Worm (Caenorhabditis elegans) whole organism, midembryonic: Measurements from ENCODE around the gene fbxa-1.

Source experiments
- T22C8.4 ChIP-seq: fragments of 200-800 bp; sonication (Bioruptor generic); IDR thresholded peaks from 2 replicates; pipeline ENCODE4 v1.3.6; 2022; ENCODE audit warnings: missing genetic modification characterization, missing compliant biosample characterization
- cog-1 ChIP-seq: sonication (generic microtip); optimal IDR thresholded peaks from 2 replicates; lab custom pipeline; 2016; ENCODE audit warnings: missing genetic modification characterization, missing compliant biosample characterization
- flt-1 ChIP-seq: fragments of 200-800 bp; sonication (Bioruptor generic); IDR thresholded peaks from 2 replicates; pipeline ENCODE4 v1.3.6; 2022; ENCODE audit warnings: missing genetic modification characterization, missing compliant biosample characterization
- klf-2 ChIP-seq: fragments of 200-800 bp; sonication (Bioruptor generic); conservative IDR thresholded peaks from 2 replicates; pipeline ENCODE4 v1.3.6; 2022; ENCODE audit warnings: missing genetic modification reagents, missing genetic modification characterization, missing compliant biosample characterization
- med-1 ChIP-seq: sonication (generic microtip); optimal IDR thresholded peaks from 2 replicates; lab custom pipeline; 2017; ENCODE audit warnings: missing genetic modification characterization, mild to moderate bottlenecking, missing compliant biosample characterization, antibody characterized with exemption, missing genetic modification reagents; ENCODE audit not compliant: insufficient read depth
- ref-1 ChIP-seq: fragments of 200-800 bp; sonication (Bioruptor generic); conservative IDR thresholded peaks from 2 replicates; pipeline ENCODE4 v1.3.6; 2022; ENCODE audit warnings: missing genetic modification reagents, missing genetic modification characterization, missing compliant biosample characterization
- tab-1 ChIP-seq: fragments of 200-800 bp; sonication (Bioruptor generic); IDR thresholded peaks from 2 replicates; pipeline ENCODE4 v1.3.6; 2022; ENCODE audit warnings: missing genetic modification characterization, missing compliant biosample characterization
- ztf-23 ChIP-seq: fragments of 200-800 bp; sonication (Bioruptor generic); IDR thresholded peaks from 2 replicates; pipeline ENCODE4 v1.3.6; 2022; ENCODE audit warnings: missing genetic modification reagents, missing genetic modification characterization, missing compliant biosample characterization
- ztf-29 ChIP-seq: fragments of 200-800 bp; sonication (Bioruptor generic); IDR thresholded peaks from 2 replicates; pipeline ENCODE4 v1.3.6; 2022; ENCODE audit warnings: missing genetic modification reagents, missing genetic modification characterization, missing compliant biosample characterization

Gene fbxa-1

ce11 chrIII:2259329-2259728, 48.6 kb downstream of the fbxa-1 start:
- TF ChIP-seq ztf-29 (GFP tag; lab: Robert Waterston, UW) (no peak), ztf-23 (GFP tag; lab: Robert Waterston, UW) (no peak), cog-1 (no peak), tab-1 (GFP tag; lab: Robert Waterston, UW) (no peak), med-1 (no peak), flt-1 (no peak), T22C8.4 (GFP tag; lab: Robert Waterston, UW) (no peak), klf-2 (no peak), ref-1 (GFP tag; lab: Robert Waterston, UW) (no peak)

ce11 chrIII:2258863-2259262, 49.1 kb downstream of the fbxa-1 start, which contains the start of gene fbxa-43:
fbxa-43 (minus strand) TSS chrIII:2258963.
- TF ChIP-seq tab-1 (GFP tag; lab: Robert Waterston, UW), result no peak
- TF ChIP-seq klf-2, result no peak
- TF ChIP-seq med-1, result no peak
- TF ChIP-seq ztf-23 (GFP tag; lab: Robert Waterston, UW), result no peak
- TF ChIP-seq flt-1, result no peak
- no peak for TF ChIP-seq ztf-29 (GFP tag; lab: Robert Waterston, UW)
- TF ChIP-seq ref-1 (GFP tag; lab: Robert Waterston, UW), result no peak
- TF ChIP-seq T22C8.4 (GFP tag; lab: Robert Waterston, UW), result no peak
- no peak for TF ChIP-seq cog-1
